Worm (Caenorhabditis elegans) whole organism, midembryonic: ENCODE measurements around the gene T25B2.1.
A peak's percentile ranks its signal among the peaks of the same experiment; 100 is the strongest.

Experiments used
- T22C8.4 ChIP-seq: fragments of 200-800 bp; sonication (Bioruptor generic); IDR thresholded peaks from 2 replicates; pipeline ENCODE4 v1.3.6; 2022; ENCODE audit warnings: missing genetic modification characterization, missing compliant biosample characterization
- cog-1 ChIP-seq: sonication (generic microtip); optimal IDR thresholded peaks from 2 replicates; lab custom pipeline; 2016; ENCODE audit warnings: missing genetic modification characterization, missing compliant biosample characterization
- flt-1 ChIP-seq: fragments of 200-800 bp; sonication (Bioruptor generic); IDR thresholded peaks from 2 replicates; pipeline ENCODE4 v1.3.6; 2022; ENCODE audit warnings: missing genetic modification characterization, missing compliant biosample characterization
- klf-2 ChIP-seq: fragments of 200-800 bp; sonication (Bioruptor generic); conservative IDR thresholded peaks from 2 replicates; pipeline ENCODE4 v1.3.6; 2022; ENCODE audit warnings: missing genetic modification reagents, missing genetic modification characterization, missing compliant biosample characterization
- med-1 ChIP-seq: sonication (generic microtip); optimal IDR thresholded peaks from 2 replicates; lab custom pipeline; 2017; ENCODE audit warnings: missing genetic modification characterization, mild to moderate bottlenecking, missing compliant biosample characterization, antibody characterized with exemption, missing genetic modification reagents; ENCODE audit not compliant: insufficient read depth
- ref-1 ChIP-seq: fragments of 200-800 bp; sonication (Bioruptor generic); conservative IDR thresholded peaks from 2 replicates; pipeline ENCODE4 v1.3.6; 2022; ENCODE audit warnings: missing genetic modification reagents, missing genetic modification characterization, missing compliant biosample characterization
- tab-1 ChIP-seq: fragments of 200-800 bp; sonication (Bioruptor generic); IDR thresholded peaks from 2 replicates; pipeline ENCODE4 v1.3.6; 2022; ENCODE audit warnings: missing genetic modification characterization, missing compliant biosample characterization
- ztf-23 ChIP-seq: fragments of 200-800 bp; sonication (Bioruptor generic); IDR thresholded peaks from 2 replicates; pipeline ENCODE4 v1.3.6; 2022; ENCODE audit warnings: missing genetic modification reagents, missing genetic modification characterization, missing compliant biosample characterization
- ztf-29 ChIP-seq: fragments of 200-800 bp; sonication (Bioruptor generic); IDR thresholded peaks from 2 replicates; pipeline ENCODE4 v1.3.6; 2022; ENCODE audit warnings: missing genetic modification reagents, missing genetic modification characterization, missing compliant biosample characterization

The T25B2.1 gene

ce11 chrX:6173656-6174055 is at the start of gene T25B2.1:
TSS of gene T25B2.1 (plus strand) at chrX:6173956.
- TF ChIP-seq tab-1 (GFP tag; lab: Robert Waterston, UW): no peak

ce11 chrX:6128225-6128686 is 45.5 kb upstream of the T25B2.1 start, which contains the start of gene C15H9.9:
TSS of gene C15H9.9 (minus strand) at chrX:6128275.
- no peak for TF ChIP-seq tab-1 (GFP tag; lab: Robert Waterston, UW)
- no peak for TF ChIP-seq T22C8.4 (GFP tag; lab: Robert Waterston, UW)
- TF ChIP-seq cog-1 (tag; lab: Kevin White, UChicago): no peak
- no peak for TF ChIP-seq klf-2
- no peak for TF ChIP-seq med-1 (GFP tag; lab: Kevin White, UChicago)
- no peak for TF ChIP-seq ztf-23 (GFP tag; lab: Robert Waterston, UW)
- TF ChIP-seq ref-1: no peak
- TF ChIP-seq flt-1: no peak
- no peak for TF ChIP-seq ztf-29 (GFP tag; lab: Robert Waterston, UW)

- TF ChIP-seq klf-2: no peak
- TF ChIP-seq med-1 (GFP tag; lab: Kevin White, UChicago): no peak
- no peak for TF ChIP-seq tab-1 (GFP tag; lab: Robert Waterston, UW)
- no peak for TF ChIP-seq cog-1 (tag; lab: Kevin White, UChicago)
- no peak for TF ChIP-seq ref-1
- TF ChIP-seq flt-1: no peak
These were observed 45.0 kb upstream of the T25B2.1 start for ce11 chrX:6128773-6129172.

ce11 chrX:6129277-6129676 is 44.5 kb upstream of the T25B2.1 start:
- 0 out of 2 replicates have a peak, but pooled peaks have one; percentile 29 for TF ChIP-seq ztf-23 (GFP tag; lab: Robert Waterston, UW)
- TF ChIP-seq flt-1: no peak

DNA sequence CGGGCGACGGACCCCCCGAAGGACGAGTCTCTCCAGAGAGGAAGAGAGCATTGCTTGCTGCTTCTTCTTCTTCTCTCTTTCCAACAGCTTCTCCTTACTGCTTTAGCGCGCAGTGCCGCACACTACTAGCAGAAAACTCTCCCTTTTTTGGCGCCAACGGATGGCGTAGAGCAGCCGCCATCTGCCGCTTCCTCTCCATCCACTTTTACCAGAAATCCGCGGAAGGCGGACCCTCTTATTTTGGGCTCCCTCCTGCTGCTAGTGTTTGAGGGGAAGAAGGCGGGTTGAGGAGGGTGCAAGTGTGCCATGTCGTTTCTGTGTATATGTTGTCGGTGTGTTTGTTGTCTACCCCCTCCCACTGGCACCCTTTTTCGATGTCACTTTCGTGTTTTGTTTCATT is 39.3 kb upstream of the T25B2.1 start:
- 0 out of 2 replicates have a peak, but pooled peaks have one; percentile 34 for TF ChIP-seq flt-1
- TF ChIP-seq T22C8.4 (GFP tag; lab: Robert Waterston, UW): no peak

ce11 chrX:6138243-6138642 is 35.5 kb upstream of the T25B2.1 start, which contains the start of gene Y72A10A.1:
TSS of gene Y72A10A.1 (minus strand) at chrX:6138343.
- TF ChIP-seq cog-1 (tag; lab: Kevin White, UChicago): no peak
- no peak for TF ChIP-seq flt-1
- no peak for TF ChIP-seq T22C8.4 (GFP tag; lab: Robert Waterston, UW)
- TF ChIP-seq ztf-23 (GFP tag; lab: Robert Waterston, UW): no peak
- TF ChIP-seq klf-2: no peak
- TF ChIP-seq tab-1 (GFP tag; lab: Robert Waterston, UW): no peak
- no peak for TF ChIP-seq ztf-29 (GFP tag; lab: Robert Waterston, UW)
- no peak for TF ChIP-seq med-1 (GFP tag; lab: Kevin White, UChicago)
- no peak for TF ChIP-seq ref-1

- TF ChIP-seq ztf-23 (GFP tag; lab: Robert Waterston, UW) (no peak), klf-2 (no peak), ztf-29 (GFP tag; lab: Robert Waterston, UW) (no peak), ref-1 (no peak), cog-1 (tag; lab: Kevin White, UChicago) (no peak), tab-1 (GFP tag; lab: Robert Waterston, UW) (no peak), flt-1 (no peak), T22C8.4 (GFP tag; lab: Robert Waterston, UW) (no peak), med-1 (GFP tag; lab: Kevin White, UChicago) (no peak)
These were observed 27.8 kb upstream of the T25B2.1 start for ce11 chrX:6145921-6146320.

DNA sequence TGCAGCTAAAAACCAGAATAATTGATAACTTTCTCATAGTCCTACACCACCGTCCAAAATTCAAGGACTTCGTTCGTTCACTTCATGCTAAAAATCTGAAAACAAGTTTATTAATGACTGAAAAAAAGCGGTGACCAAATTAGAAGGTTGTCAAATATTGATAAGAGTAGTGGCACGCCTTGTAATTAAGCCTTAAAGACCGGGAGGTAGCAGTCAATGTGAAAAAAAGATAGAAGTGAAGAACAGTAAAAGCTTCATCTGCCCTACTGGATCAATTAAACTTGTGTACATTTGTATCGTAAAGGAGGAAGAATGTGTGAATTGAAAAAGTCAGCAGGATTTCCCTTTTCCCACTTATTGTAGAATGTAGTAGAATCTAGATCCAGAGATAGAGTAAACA is 23.3 kb upstream of the T25B2.1 start, which contains the start of gene tag-275:
Gene tag-275 (minus strand): TSS at position 101 of the 400 bp plus-strand sequence.
- TF ChIP-seq T22C8.4 (GFP tag; lab: Robert Waterston, UW) (no peak), ref-1 (no peak), ztf-23 (GFP tag; lab: Robert Waterston, UW) (no peak), klf-2 (no peak), med-1 (GFP tag; lab: Kevin White, UChicago) (no peak), tab-1 (GFP tag; lab: Robert Waterston, UW) (no peak), ztf-29 (GFP tag; lab: Robert Waterston, UW) (no peak), flt-1 (no peak), cog-1 (tag; lab: Kevin White, UChicago) (no peak)

DNA sequence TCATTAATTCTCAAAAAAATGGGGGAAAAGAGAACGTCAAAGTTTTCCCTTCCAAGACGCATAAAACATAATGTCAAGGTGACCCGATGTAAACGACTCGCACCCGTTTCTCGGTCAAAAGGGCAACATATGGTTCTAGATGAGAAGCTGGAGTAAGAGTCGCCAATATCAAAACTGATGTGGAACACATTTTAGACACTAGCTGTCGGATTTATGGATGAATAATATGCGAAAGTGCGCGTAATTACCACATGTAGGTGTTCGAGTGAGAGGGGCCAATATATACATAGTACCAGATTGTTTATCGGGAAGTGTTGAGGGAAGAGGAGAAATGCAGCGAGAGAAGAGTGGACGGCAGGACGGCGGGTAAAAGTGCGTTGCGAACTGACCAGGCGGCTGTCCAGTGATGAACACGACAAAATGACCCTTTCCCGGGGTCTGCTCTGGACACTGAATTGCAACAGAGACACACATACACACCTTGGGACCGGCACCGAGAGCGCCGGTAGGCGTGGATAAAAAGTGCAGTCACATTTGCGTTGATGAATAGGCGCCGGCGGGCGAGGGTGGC is 22.7 kb upstream of the T25B2.1 start:
- TF ChIP-seq klf-2: no peak
- no peak for TF ChIP-seq ztf-23 (GFP tag; lab: Robert Waterston, UW)
- TF ChIP-seq T22C8.4 (GFP tag; lab: Robert Waterston, UW): no peak
- TF ChIP-seq flt-1: no peak
- TF ChIP-seq cog-1 (tag; lab: Kevin White, UChicago): no peak
- TF ChIP-seq ref-1: no peak
- TF ChIP-seq ztf-29 (GFP tag; lab: Robert Waterston, UW): no peak
- TF ChIP-seq med-1 (GFP tag; lab: Kevin White, UChicago): no peak
- TF ChIP-seq tab-1 (GFP tag; lab: Robert Waterston, UW): no peak

ce11 chrX:6155436-6155835 is 18.3 kb upstream of the T25B2.1 start:
- no peak for TF ChIP-seq flt-1
- TF ChIP-seq med-1 (GFP tag; lab: Kevin White, UChicago): no peak
- no peak for TF ChIP-seq tab-1 (GFP tag; lab: Robert Waterston, UW)
- no peak for TF ChIP-seq klf-2
- TF ChIP-seq ztf-29 (GFP tag; lab: Robert Waterston, UW): no peak
- TF ChIP-seq ref-1: no peak
- no peak for TF ChIP-seq cog-1 (tag; lab: Kevin White, UChicago)
- no peak for TF ChIP-seq ztf-23 (GFP tag; lab: Robert Waterston, UW)
- no peak for TF ChIP-seq T22C8.4 (GFP tag; lab: Robert Waterston, UW)
